Worm (Caenorhabditis elegans) whole organism, L4 larva: Measurements from ENCODE around the gene zip-9.

Experiments used
- ZK546.5 ChIP-seq, 2 experiments: sonication (generic microtip); optimal IDR thresholded peaks; 2 replicates each; lab custom pipeline; 2017; ENCODE audit warnings: missing biosample characterization in 2 of 2, missing genetic modification characterization in 2 of 2
- ces-1 ChIP-seq: fragments of 150-350 bp; sonication (generic microtip); optimal IDR thresholded peaks from 4 replicates; lab custom pipeline; 2014; ENCODE audit warnings: missing biosample characterization, missing genetic modification reagents, missing genetic modification characterization
- fkh-10 ChIP-seq: fragments of 150-350 bp; optimal IDR thresholded peaks from 2 replicates; lab custom pipeline; 2014; ENCODE audit warnings: missing biosample characterization, missing genetic modification reagents, missing genetic modification characterization
- fos-1 ChIP-seq: fragments of 150-350 bp; optimal IDR thresholded peaks from 2 replicates; lab custom pipeline; 2014; ENCODE audit warnings: missing biosample characterization, missing genetic modification characterization
- lin-13 ChIP-seq: fragments of 150-350 bp; optimal IDR thresholded peaks from 2 replicates; lab custom pipeline; 2014; ENCODE audit warnings: missing biosample characterization, missing genetic modification reagents, missing genetic modification characterization
- lin-39 ChIP-seq: fragments of 150-350 bp; optimal IDR thresholded peaks from 2 replicates; lab custom pipeline; 2014; ENCODE audit warnings: missing biosample characterization, missing genetic modification reagents, missing genetic modification characterization
- nhr-237 ChIP-seq: sonication (generic microtip); optimal IDR thresholded peaks from 2 replicates; lab custom pipeline; 2017; ENCODE audit warnings: missing biosample characterization, missing genetic modification characterization
- snpc-4 ChIP-seq: fragments of 150-350 bp; optimal IDR thresholded peaks from 2 replicates; lab custom pipeline; 2014; ENCODE audit warnings: missing biosample characterization, missing genetic modification characterization
- zag-1 ChIP-seq: fragments of 150-350 bp; optimal IDR thresholded peaks from 2 replicates; lab custom pipeline; 2014; ENCODE audit warnings: missing biosample characterization, missing genetic modification characterization
- ztf-11 ChIP-seq: fragments of 150-350 bp; optimal IDR thresholded peaks from 2 replicates; lab custom pipeline; 2014; ENCODE audit warnings: missing biosample characterization, missing genetic modification characterization

ce11 chrV:10954334-10954733 lies 12.1 kb downstream of the zip-9 start, which contains the start of gene clec-221:
- TF ChIP-seq nhr-237 (tag; lab: Kevin White, UChicago) (no peak), fos-1 (tag; lab: Kevin White, UChicago) (no peak), lin-39 (no peak), ZK546.5 (tag; optimal IDR thresholded peaks at IDR 0.05; lab: Kevin White, UChicago) (no peak), ztf-11 (tag; lab: Kevin White, UChicago) (no peak), fkh-10 (GFP tag; lab: Kevin White, UChicago) (no peak), ces-1 (GFP tag; lab: Kevin White, UChicago) (no peak), lin-13 (GFP tag; lab: Kevin White, UChicago) (no peak), zag-1 (no peak), snpc-4 (tag; lab: Kevin White, UChicago) (no peak)
